Worm (Caenorhabditis elegans) whole organism, early embryonic: ENCODE data around the gene atf-4.

ENCODE experiments used
- B0310.2 ChIP-seq: sonication (generic microtip); optimal IDR thresholded peaks from 2 replicates; lab custom pipeline; 2016; ENCODE audit warnings: mild to moderate bottlenecking, missing genetic modification characterization, missing compliant biosample characterization
- F13C5.2 ChIP-seq: sonication (generic microtip); optimal IDR thresholded peaks from 2 replicates; lab custom pipeline; 2017; ENCODE audit warnings: mild to moderate bottlenecking, missing genetic modification characterization, inconsistent platforms, missing compliant biosample characterization
- aly-1 ChIP-seq: sonication (generic microtip); optimal IDR thresholded peaks from 2 replicates; lab custom pipeline; 2016; ENCODE audit warnings: missing genetic modification characterization, missing compliant biosample characterization
- ama-1 ChIP-seq: fragments of 150-350 bp; optimal IDR thresholded peaks from 2 replicates; lab custom pipeline; 2014
- ceh-13 ChIP-seq: fragments of 200-800 bp; sonication (Bioruptor generic); optimal IDR thresholded peaks from 2 replicates; lab custom pipeline; 2018; ENCODE audit warnings: mild to moderate bottlenecking, missing genetic modification characterization, missing compliant biosample characterization
- ceh-36 ChIP-seq: sonication (generic microtip); optimal IDR thresholded peaks from 2 replicates; lab custom pipeline; 2016; ENCODE audit warnings: missing genetic modification characterization, inconsistent platforms, missing compliant biosample characterization
- ets-7 ChIP-seq: sonication (generic microtip); optimal IDR thresholded peaks from 2 replicates; lab custom pipeline; 2016; ENCODE audit warnings: missing genotype, missing genetic modification characterization, missing compliant biosample characterization
- flt-1 ChIP-seq: fragments of 200-800 bp; sonication (Bioruptor generic); IDR thresholded peaks from 2 replicates; pipeline ENCODE4 v1.3.6; 2022; ENCODE audit warnings: missing genetic modification characterization, missing compliant biosample characterization
- hmbx-1 ChIP-seq: sonication (generic microtip); optimal IDR thresholded peaks from 2 replicates; lab custom pipeline; 2016; ENCODE audit warnings: mild to moderate bottlenecking, missing genetic modification characterization, missing compliant biosample characterization
- hmg-4 ChIP-seq: fragments of 200-800 bp; sonication (Bioruptor generic); optimal IDR thresholded peaks from 2 replicates; lab custom pipeline; 2018; ENCODE audit warnings: mild to moderate bottlenecking, missing genetic modification characterization, missing compliant biosample characterization
- hnd-1 ChIP-seq: sonication (generic microtip); optimal IDR thresholded peaks from 2 replicates; lab custom pipeline; 2016; ENCODE audit warnings: missing genetic modification characterization, missing compliant biosample characterization
- pes-1 ChIP-seq: fragments of 200-800 bp; sonication (Bioruptor generic); IDR thresholded peaks from 2 replicates; pipeline ENCODE4 v1.3.6; 2022; ENCODE audit warnings: missing genetic modification reagents, missing genetic modification characterization, missing compliant biosample characterization
- scrt-1 ChIP-seq: fragments of 200-800 bp; sonication (Bioruptor generic); IDR thresholded peaks from 2 replicates; pipeline ENCODE4 v1.3.6; 2022; ENCODE audit warnings: missing genetic modification characterization, missing compliant biosample characterization
- sea-1 ChIP-seq: fragments of 200-800 bp; sonication (Bioruptor generic); conservative IDR thresholded peaks from 2 replicates; pipeline ENCODE4 v1.3.6; 2022; ENCODE audit warnings: missing genetic modification characterization, missing compliant biosample characterization
- tbx-11 ChIP-seq: fragments of 200-800 bp; sonication (Bioruptor generic); IDR thresholded peaks from 2 replicates; pipeline ENCODE4 v1.3.6; 2022; ENCODE audit warnings: missing genetic modification characterization, missing compliant biosample characterization
- tbx-37 ChIP-seq: fragments of 200-800 bp; sonication (Bioruptor generic); conservative IDR thresholded peaks from 2 replicates; pipeline ENCODE4 v1.3.6; 2022; ENCODE audit warnings: missing genetic modification reagents, missing genetic modification characterization, missing compliant biosample characterization
- tra-4 ChIP-seq: sonication (generic microtip); optimal IDR thresholded peaks from 2 replicates; lab custom pipeline; 2017; ENCODE audit warnings: missing genetic modification characterization, missing compliant biosample characterization

The atf-4 gene

ce11 chrX:14759549-14759948, 51.1 kb downstream of the atf-4 start:
- TF ChIP-seq ama-1 (lab: Kevin White, UChicago), result no peak
- no peak for TF ChIP-seq pes-1
- no peak for TF ChIP-seq flt-1
- TF ChIP-seq ets-7 (tag; lab: Kevin White, UChicago), result no peak
- TF ChIP-seq tra-4 (tag; lab: Kevin White, UChicago), result no peak
- TF ChIP-seq sea-1 (GFP tag; lab: Robert Waterston, UW), result no peak
- no peak for TF ChIP-seq tbx-37 (GFP tag; lab: Robert Waterston, UW)
- TF ChIP-seq hmg-4, result no peak
- TF ChIP-seq ceh-36 (tag; lab: Kevin White, UChicago), result no peak
- TF ChIP-seq hnd-1, result no peak
- TF ChIP-seq tbx-11, result no peak
- no peak for TF ChIP-seq hmbx-1
- TF ChIP-seq ceh-13 (GFP tag; lab: Kevin White, UChicago), result no peak
- TF ChIP-seq B0310.2 (tag; lab: Kevin White, UChicago), result no peak
- TF ChIP-seq aly-1, result no peak
- no peak for TF ChIP-seq scrt-1
- TF ChIP-seq F13C5.2, result no peak
